Fruit fly (Drosophila melanogaster): ENCODE results near the gene CG5681.

DNA sequence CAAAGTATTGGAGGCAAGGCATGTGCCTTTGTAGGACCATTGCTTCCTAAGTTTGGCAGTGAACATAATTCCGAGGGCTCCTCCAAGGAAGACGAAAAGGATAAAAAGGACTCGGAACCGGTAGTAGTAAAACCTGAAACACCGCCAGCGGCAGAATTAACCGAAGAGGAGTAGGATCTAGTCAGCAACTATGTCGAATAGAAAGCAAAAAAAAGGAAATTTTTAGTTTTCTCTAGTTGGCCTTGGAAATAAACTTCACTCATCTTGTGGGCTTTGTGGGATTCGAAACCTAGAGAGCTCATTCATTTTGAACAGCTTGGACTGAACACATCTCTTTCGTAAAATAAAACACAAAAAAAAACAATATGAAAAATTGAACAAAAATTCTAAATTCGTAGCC is 22.5 kb downstream of the CG5681 start, which contains the start of gene CG31740:
- TF ChIP-seq CTCF (optimal IDR thresholded peaks at IDR 0.05), result no peak
- TF ChIP-seq CG8478 (optimal IDR thresholded peaks at IDR 0.05), result no peak
